Worm (Caenorhabditis elegans) whole organism, early embryonic: Measurements from ENCODE around the gene bet-2.

Experiments
- B0310.2 ChIP-seq: sonication (generic microtip); optimal IDR thresholded peaks from 2 replicates; lab custom pipeline; 2016; ENCODE audit warnings: mild to moderate bottlenecking, missing genetic modification characterization, missing compliant biosample characterization
- F13C5.2 ChIP-seq: sonication (generic microtip); optimal IDR thresholded peaks from 2 replicates; lab custom pipeline; 2017; ENCODE audit warnings: mild to moderate bottlenecking, missing genetic modification characterization, inconsistent platforms, missing compliant biosample characterization
- aly-1 ChIP-seq: sonication (generic microtip); optimal IDR thresholded peaks from 2 replicates; lab custom pipeline; 2016; ENCODE audit warnings: missing genetic modification characterization, missing compliant biosample characterization
- ama-1 ChIP-seq: fragments of 150-350 bp; optimal IDR thresholded peaks from 2 replicates; lab custom pipeline; 2014
- ceh-13 ChIP-seq: fragments of 200-800 bp; sonication (Bioruptor generic); optimal IDR thresholded peaks from 2 replicates; lab custom pipeline; 2018; ENCODE audit warnings: mild to moderate bottlenecking, missing genetic modification characterization, missing compliant biosample characterization
- ceh-36 ChIP-seq: sonication (generic microtip); optimal IDR thresholded peaks from 2 replicates; lab custom pipeline; 2016; ENCODE audit warnings: missing genetic modification characterization, inconsistent platforms, missing compliant biosample characterization
- ets-7 ChIP-seq: sonication (generic microtip); optimal IDR thresholded peaks from 2 replicates; lab custom pipeline; 2016; ENCODE audit warnings: missing genotype, missing genetic modification characterization, missing compliant biosample characterization
- flt-1 ChIP-seq: fragments of 200-800 bp; sonication (Bioruptor generic); IDR thresholded peaks from 2 replicates; pipeline ENCODE4 v1.3.6; 2022; ENCODE audit warnings: missing genetic modification characterization, missing compliant biosample characterization
- hmbx-1 ChIP-seq: sonication (generic microtip); optimal IDR thresholded peaks from 2 replicates; lab custom pipeline; 2016; ENCODE audit warnings: mild to moderate bottlenecking, missing genetic modification characterization, missing compliant biosample characterization
- hmg-4 ChIP-seq: fragments of 200-800 bp; sonication (Bioruptor generic); optimal IDR thresholded peaks from 2 replicates; lab custom pipeline; 2018; ENCODE audit warnings: mild to moderate bottlenecking, missing genetic modification characterization, missing compliant biosample characterization
- hnd-1 ChIP-seq: sonication (generic microtip); optimal IDR thresholded peaks from 2 replicates; lab custom pipeline; 2016; ENCODE audit warnings: missing genetic modification characterization, missing compliant biosample characterization
- pes-1 ChIP-seq: fragments of 200-800 bp; sonication (Bioruptor generic); IDR thresholded peaks from 2 replicates; pipeline ENCODE4 v1.3.6; 2022; ENCODE audit warnings: missing genetic modification reagents, missing genetic modification characterization, missing compliant biosample characterization
- scrt-1 ChIP-seq: fragments of 200-800 bp; sonication (Bioruptor generic); IDR thresholded peaks from 2 replicates; pipeline ENCODE4 v1.3.6; 2022; ENCODE audit warnings: missing genetic modification characterization, missing compliant biosample characterization
- sea-1 ChIP-seq: fragments of 200-800 bp; sonication (Bioruptor generic); conservative IDR thresholded peaks from 2 replicates; pipeline ENCODE4 v1.3.6; 2022; ENCODE audit warnings: missing genetic modification characterization, missing compliant biosample characterization
- tbx-11 ChIP-seq: fragments of 200-800 bp; sonication (Bioruptor generic); IDR thresholded peaks from 2 replicates; pipeline ENCODE4 v1.3.6; 2022; ENCODE audit warnings: missing genetic modification characterization, missing compliant biosample characterization
- tbx-37 ChIP-seq: fragments of 200-800 bp; sonication (Bioruptor generic); conservative IDR thresholded peaks from 2 replicates; pipeline ENCODE4 v1.3.6; 2022; ENCODE audit warnings: missing genetic modification reagents, missing genetic modification characterization, missing compliant biosample characterization
- tra-4 ChIP-seq: sonication (generic microtip); optimal IDR thresholded peaks from 2 replicates; lab custom pipeline; 2017; ENCODE audit warnings: missing genetic modification characterization, missing compliant biosample characterization

The bet-2 gene

ce11 chrX:10555189-10555964 lies 13.7 kb upstream of the bet-2 start, which contains the start of gene syd-2:
Gene syd-2, minus strand, starts transcription at chrX:10555239.
- TF ChIP-seq F13C5.2 (tag; lab: Kevin White, UChicago) (peak; percentile 74), hnd-1 (tag; lab: Kevin White, UChicago) (peak; percentile 14), sea-1 (GFP tag; lab: Robert Waterston, UW) (peak; percentile 80), aly-1 (tag; lab: Kevin White, UChicago) (peak; percentile 64), ets-7 (tag; lab: Kevin White, UChicago) (peak; percentile 40), pes-1 (GFP tag; lab: Robert Waterston, UW) (no peak), flt-1 (GFP tag; lab: Robert Waterston, UW) (no peak; the same call in 1 of the 2 replicates), hmg-4 (GFP tag; lab: Kevin White, UChicago) (peak; percentile 96), tbx-37 (GFP tag; lab: Robert Waterston, UW) (no peak), B0310.2 (tag; lab: Kevin White, UChicago) (no peak), ceh-36 (tag; lab: Kevin White, UChicago) (no peak), hmbx-1 (tag; lab: Kevin White, UChicago) (no peak), scrt-1 (GFP tag; lab: Robert Waterston, UW) (no peak), ama-1 (lab: Kevin White, UChicago) (no peak), tbx-11 (no peak), tra-4 (tag; lab: Kevin White, UChicago) (no peak), ceh-13 (GFP tag; lab: Kevin White, UChicago) (no peak)

DNA sequence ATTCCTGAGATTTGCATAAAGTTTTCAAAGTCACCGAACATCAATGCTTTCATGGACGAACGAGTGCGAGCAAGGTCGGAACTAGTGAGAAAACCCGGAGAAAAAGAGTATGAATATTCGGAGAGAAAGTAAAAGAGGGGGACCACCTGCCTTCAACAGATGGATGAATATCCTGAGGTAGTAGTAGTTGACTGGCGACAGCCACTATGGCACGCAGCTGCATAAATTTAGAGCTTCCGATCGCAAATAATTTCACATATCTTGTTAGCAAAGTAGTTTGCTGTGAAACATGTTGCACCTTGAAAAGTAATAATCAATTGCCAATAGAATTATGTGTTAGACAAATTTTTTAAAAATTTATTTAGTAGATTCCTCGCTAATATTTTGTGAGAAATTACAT lies 12.3 kb upstream of the bet-2 start:
- TF ChIP-seq hnd-1 (tag; lab: Kevin White, UChicago) (no peak), tbx-37 (GFP tag; lab: Robert Waterston, UW) (no peak), hmg-4 (GFP tag; lab: Kevin White, UChicago) (no peak), ceh-13 (GFP tag; lab: Kevin White, UChicago) (no peak), hmbx-1 (tag; lab: Kevin White, UChicago) (no peak), ceh-36 (tag; lab: Kevin White, UChicago) (no peak), flt-1 (GFP tag; lab: Robert Waterston, UW) (no peak), tra-4 (tag; lab: Kevin White, UChicago) (no peak), scrt-1 (GFP tag; lab: Robert Waterston, UW) (no peak)

DNA sequence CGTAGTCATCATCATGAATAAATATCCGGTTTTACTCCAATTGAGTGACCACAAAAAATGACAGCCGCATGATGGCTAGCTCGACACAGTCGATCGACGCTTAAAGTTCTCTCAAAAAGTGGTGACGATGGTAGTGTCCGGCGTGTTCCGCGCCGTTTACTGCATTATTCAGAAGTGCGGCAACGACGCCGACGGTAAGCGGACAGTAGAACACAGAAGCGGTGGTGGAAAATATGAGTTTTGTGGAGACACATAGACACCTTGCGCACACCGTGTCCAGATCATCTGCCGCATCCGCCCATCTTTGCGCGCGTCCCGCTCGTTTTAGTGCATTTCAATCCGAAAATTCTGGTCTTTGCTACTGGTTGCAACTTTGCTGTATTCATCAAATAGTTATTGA lies 9.9 kb upstream of the bet-2 start, which contains the start of gene F59F5.7:
TSS of gene F59F5.7 (plus strand) at position 301 of the 400 bp plus-strand sequence.
- TF ChIP-seq flt-1 (GFP tag; lab: Robert Waterston, UW) (no peak), pes-1 (GFP tag; lab: Robert Waterston, UW) (no peak), ama-1 (lab: Kevin White, UChicago) (no peak), F13C5.2 (tag; lab: Kevin White, UChicago) (no peak), ets-7 (tag; lab: Kevin White, UChicago) (no peak), B0310.2 (tag; lab: Kevin White, UChicago) (no peak), tbx-37 (GFP tag; lab: Robert Waterston, UW) (no peak), ceh-36 (tag; lab: Kevin White, UChicago) (no peak), aly-1 (tag; lab: Kevin White, UChicago) (no peak), hnd-1 (tag; lab: Kevin White, UChicago) (no peak), hmbx-1 (tag; lab: Kevin White, UChicago) (no peak), scrt-1 (GFP tag; lab: Robert Waterston, UW) (no peak), tra-4 (tag; lab: Kevin White, UChicago) (no peak), sea-1 (GFP tag; lab: Robert Waterston, UW) (no peak), tbx-11 (no peak), ceh-13 (GFP tag; lab: Kevin White, UChicago) (no peak), hmg-4 (GFP tag; lab: Kevin White, UChicago) (no peak)

DNA sequence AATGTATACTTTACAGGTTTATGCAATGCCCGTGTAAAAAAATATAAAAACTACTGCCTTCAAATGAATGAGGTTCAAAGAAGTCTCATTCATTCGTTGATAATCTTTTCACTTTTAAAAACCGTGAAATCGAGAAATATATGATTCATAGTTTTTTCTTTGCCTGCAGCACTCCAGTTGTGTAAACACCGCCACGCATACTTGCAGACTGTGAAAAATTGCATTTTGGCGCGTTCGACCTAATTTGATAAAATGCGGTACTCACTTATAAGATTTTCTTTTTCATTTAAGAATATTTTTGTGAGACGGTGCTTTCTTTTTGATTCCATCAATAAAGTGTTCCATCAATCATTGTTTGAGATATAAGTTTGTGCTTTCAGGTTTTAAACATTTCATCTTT lies 2.3 kb upstream of the bet-2 start:
- TF ChIP-seq flt-1 (GFP tag; lab: Robert Waterston, UW) (no peak), ets-7 (tag; lab: Kevin White, UChicago) (no peak), tbx-11 (no peak), tra-4 (tag; lab: Kevin White, UChicago) (no peak), ama-1 (lab: Kevin White, UChicago) (no peak), B0310.2 (tag; lab: Kevin White, UChicago) (no peak), ceh-36 (tag; lab: Kevin White, UChicago) (no peak), tbx-37 (GFP tag; lab: Robert Waterston, UW) (no peak), F13C5.2 (tag; lab: Kevin White, UChicago) (no peak), pes-1 (GFP tag; lab: Robert Waterston, UW) (no peak), hnd-1 (tag; lab: Kevin White, UChicago) (no peak), scrt-1 (GFP tag; lab: Robert Waterston, UW) (no peak), hmg-4 (GFP tag; lab: Kevin White, UChicago) (no peak), aly-1 (tag; lab: Kevin White, UChicago) (no peak), ceh-13 (GFP tag; lab: Kevin White, UChicago) (no peak), sea-1 (GFP tag; lab: Robert Waterston, UW) (no peak), hmbx-1 (tag; lab: Kevin White, UChicago) (no peak)

ce11 chrX:10568385-10569149 lies 506 bp upstream of the bet-2 start:
- TF ChIP-seq hmg-4 (GFP tag; lab: Kevin White, UChicago): peak; percentile 90
- no peak for TF ChIP-seq tra-4 (tag; lab: Kevin White, UChicago)
- TF ChIP-seq flt-1 (GFP tag; lab: Robert Waterston, UW): peak; percentile 22
- TF ChIP-seq scrt-1 (GFP tag; lab: Robert Waterston, UW): no peak
- peak; percentile 87 for TF ChIP-seq F13C5.2 (tag; lab: Kevin White, UChicago)
- peak; percentile 53 for TF ChIP-seq B0310.2 (tag; lab: Kevin White, UChicago)
- no peak; the same call in 1 of the 2 replicates for TF ChIP-seq tbx-37 (GFP tag; lab: Robert Waterston, UW)
- TF ChIP-seq ceh-13 (GFP tag; lab: Kevin White, UChicago): peak; percentile 9
- TF ChIP-seq aly-1 (tag; lab: Kevin White, UChicago): peak; percentile 20
- peak; percentile 43 for TF ChIP-seq ets-7 (tag; lab: Kevin White, UChicago)
- TF ChIP-seq hnd-1 (tag; lab: Kevin White, UChicago): no peak
- TF ChIP-seq hmbx-1 (tag; lab: Kevin White, UChicago): no peak
- TF ChIP-seq tbx-11: no peak
- 0 out of 2 replicates have a peak, but pooled peaks have one; percentile 75 for TF ChIP-seq sea-1 (GFP tag; lab: Robert Waterston, UW)
- TF ChIP-seq pes-1 (GFP tag; lab: Robert Waterston, UW): 0 out of 2 replicates have a peak, but pooled peaks have one; percentile 6
- TF ChIP-seq ama-1 (lab: Kevin White, UChicago): no peak
- no peak for TF ChIP-seq ceh-36 (tag; lab: Kevin White, UChicago)
